Worm (Caenorhabditis elegans) whole organism, mixed stage, embryonic: ENCODE measurements around the gene C17F4.12.

Source experiments
- drap-1 ChIP-seq: fragments of 200-800 bp; sonication (Bioruptor generic); optimal IDR thresholded peaks from 3 replicates; lab custom pipeline; 2018; ENCODE audit warnings: mild to moderate bottlenecking, missing genetic modification characterization, missing compliant biosample characterization
- unc-62 ChIP-seq: fragments of 150-350 bp; optimal IDR thresholded peaks from 2 replicates; lab custom pipeline; 2014; ENCODE audit warnings: missing biosample characterization, missing genetic modification reagents, missing genetic modification characterization

C17F4.12 gene

ce11 chrII:3195739-3196138 is 48.2 kb downstream of the C17F4.12 start:
- no peak for TF ChIP-seq drap-1
- no peak for TF ChIP-seq unc-62 (GFP tag; lab: Kevin White, UChicago)
